Fruit fly (Drosophila melanogaster) ovary, adult (tissue): Measurements from ENCODE around the gene Acsx4.

Experiments used
- CG17801 ChIP-seq: fragments of 200-800 bp; optimal IDR thresholded peaks from 2 replicates; lab custom pipeline; 2019; ENCODE audit warnings: missing biosample characterization, mild to moderate bottlenecking, missing genetic modification characterization, moderate library complexity; ENCODE audit not compliant: partially characterized antibody

The Acsx4 gene

DNA sequence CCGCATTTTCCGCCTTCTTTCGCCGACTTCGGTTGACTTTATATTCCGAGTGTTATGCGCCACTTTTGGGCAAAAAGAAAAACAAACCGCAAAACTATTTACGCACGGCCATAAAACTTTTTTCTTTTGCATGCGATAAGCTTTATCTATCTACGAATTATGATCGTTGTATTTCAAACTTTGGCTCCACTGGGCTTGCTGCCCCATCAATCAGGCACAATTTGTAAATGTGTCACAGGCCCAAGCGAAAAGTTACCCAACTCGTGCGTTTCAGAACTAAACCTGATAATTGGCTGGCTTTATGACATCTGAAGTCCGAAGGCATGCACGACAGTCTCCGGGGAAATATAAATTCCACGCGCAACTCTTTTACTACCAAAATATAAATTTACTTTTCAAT is 50.6 kb downstream of the Acsx4 start:
- no peak for TF ChIP-seq CG17801 (GFP tag; lab: Kevin White, UChicago)

DNA sequence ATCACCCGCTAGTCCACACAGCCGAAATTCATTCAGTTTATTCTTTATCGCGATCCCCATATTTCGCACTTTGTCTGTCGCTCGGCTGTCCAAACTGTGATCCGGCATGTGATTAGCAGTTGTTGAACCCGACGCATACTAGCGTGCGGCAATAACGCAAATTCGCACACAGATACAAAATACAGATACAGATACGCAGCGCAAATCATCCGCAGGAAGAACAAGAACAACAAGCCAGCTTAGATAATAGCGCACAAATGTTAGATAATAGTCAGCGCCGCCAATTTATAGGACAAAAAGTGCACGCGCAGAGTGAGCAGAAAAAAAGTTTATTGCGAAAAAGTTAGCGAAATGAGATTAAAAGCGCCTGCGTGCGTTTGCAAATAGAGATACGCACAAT is 51.7 kb downstream of the Acsx4 start:
- no peak for TF ChIP-seq CG17801 (GFP tag; lab: Kevin White, UChicago)
